Fruit fly (Drosophila melanogaster): ENCODE data around the gene fd3F.

- TF ChIP-seq Gug (GFP tag; IDR thresholded peaks at IDR 0.05), result no peak
- no peak for TF ChIP-seq Sox15 (GFP tag; optimal IDR thresholded peaks at IDR 0.05)
- TF ChIP-seq Blimp-1 (GFP tag; optimal IDR thresholded peaks at IDR 0.05), result no peak
- no peak for TF ChIP-seq CG4318 (GFP tag; optimal IDR thresholded peaks at IDR 0.05)
- no peak for TF ChIP-seq CG11762 (GFP tag; optimal IDR thresholded peaks at IDR 0.05; ENCODE audit: insufficient read depth)
- TF ChIP-seq CG8632 (GFP tag; optimal IDR thresholded peaks at IDR 0.05), result no peak
These were observed 43.4 kb downstream of the fd3F start for dm6 chrX:3845340-3846161.

Data from whole organism, prepupa.